Fruit fly (Drosophila melanogaster): ENCODE data around the gene sob.

sob gene

dm6 chr2L:3534227-3534842 is 46.2 kb downstream of the sob start:
- no peak for TF ChIP-seq pan (optimal IDR thresholded peaks at IDR 0.05)
- TF ChIP-seq fru (GFP tag; optimal IDR thresholded peaks at IDR 0.05) = peak; percentile 86
- peak; percentile 55 to 89 for TF ChIP-seq foxo (GFP tag; optimal IDR thresholded peaks at IDR 0.05)
- TF ChIP-seq sage (GFP tag; optimal IDR thresholded peaks at IDR 0.05) = peak; percentile 49
- peak; percentile 67 for TF ChIP-seq Jra (GFP tag; optimal IDR thresholded peaks at IDR 0.05)
- TF ChIP-seq Dfd (GFP tag; optimal IDR thresholded peaks at IDR 0.05) = no peak
- TF ChIP-seq psq (GFP tag; optimal IDR thresholded peaks at IDR 0.05) = peak; percentile 50
- TF ChIP-seq N (GFP tag; optimal IDR thresholded peaks at IDR 0.05) = no peak
- no peak for TF ChIP-seq Myc (optimal IDR thresholded peaks at IDR 0.05)
- peak; percentile 24 for TF ChIP-seq Mio (GFP tag; optimal IDR thresholded peaks at IDR 0.05)
- TF ChIP-seq Rel (GFP tag; optimal IDR thresholded peaks at IDR 0.05) = peak; percentile 10
- peak; percentile 28 for TF ChIP-seq Rel (tag; optimal IDR thresholded peaks at IDR 0.05)
- peak; percentile 76 for TF ChIP-seq woc (GFP tag; optimal IDR thresholded peaks at IDR 0.05)
- peak; percentile 38 for TF ChIP-seq Hr83 (GFP tag; optimal IDR thresholded peaks at IDR 0.05; ENCODE audit: poor library complexity, severe bottlenecking)
- TF ChIP-seq CG32264 (GFP tag; optimal IDR thresholded peaks at IDR 0.05) = peak; percentile 65
- TF ChIP-seq Hr78 (GFP tag; optimal IDR thresholded peaks at IDR 0.05) = no peak
- no peak for TF ChIP-seq usp (GFP tag; optimal IDR thresholded peaks at IDR 0.05)
- TF ChIP-seq h (GFP tag; optimal IDR thresholded peaks at IDR 0.05) = peak; percentile 88
- TF ChIP-seq HLH106 (tag; optimal IDR thresholded peaks at IDR 0.05) = peak; percentile 84
- TF ChIP-seq CrebA (GFP tag; optimal IDR thresholded peaks at IDR 0.05; ENCODE audit: borderline replicate concordance) = no peak
- TF ChIP-seq Abd-B (GFP tag; optimal IDR thresholded peaks at IDR 0.05) = no peak
- TF ChIP-seq OdsH (GFP tag; optimal IDR thresholded peaks at IDR 0.05) = peak; percentile 82
- TF ChIP-seq ey (GFP tag; optimal IDR thresholded peaks at IDR 0.05) = peak; percentile 89
- peak; percentile 80 for TF ChIP-seq rgr (GFP tag; optimal IDR thresholded peaks at IDR 0.05)
- TF ChIP-seq Dif (GFP tag; optimal IDR thresholded peaks at IDR 0.05; ENCODE audit: partially characterized antibody) = peak; percentile 81
- TF ChIP-seq Hnf4 (GFP tag; optimal IDR thresholded peaks at IDR 0.05) = peak; percentile 84
- TF ChIP-seq tai (GFP tag; optimal IDR thresholded peaks at IDR 0.05) = peak; percentile 81
- peak; percentile 86 for TF ChIP-seq br (GFP tag; optimal IDR thresholded peaks at IDR 0.05)
- no peak for TF ChIP-seq sv (GFP tag; optimal IDR thresholded peaks at IDR 0.05)
- peak; percentile 63 for TF ChIP-seq CG9705 (GFP tag; optimal IDR thresholded peaks at IDR 0.05)
- TF ChIP-seq dmrt93B (GFP tag; optimal IDR thresholded peaks at IDR 0.05) = peak; percentile 73
- no peak for TF ChIP-seq jim (GFP tag; optimal IDR thresholded peaks at IDR 0.05)
- TF ChIP-seq lola (GFP tag; optimal IDR thresholded peaks at IDR 0.05) = no peak
- peak; percentile 46 for TF ChIP-seq dsf (GFP tag; optimal IDR thresholded peaks at IDR 0.05; ENCODE audit: borderline replicate concordance)
- peak; percentile 85 for TF ChIP-seq Sp1 (GFP tag; optimal IDR thresholded peaks at IDR 0.05)
- TF ChIP-seq GATAd (GFP tag; optimal IDR thresholded peaks at IDR 0.05) = no peak
- TF ChIP-seq dl (GFP tag; optimal IDR thresholded peaks at IDR 0.05; ENCODE audit: insufficient read depth in 1 of 2, partially characterized antibody in 2 of 2) = peak in 1 of 2 experiments; percentile 67
- TF ChIP-seq Vsx2 (GFP tag; optimal IDR thresholded peaks at IDR 0.05; ENCODE audit: partially characterized antibody) = no peak

dm6 chr2L:3532973-3533525 is 47.5 kb downstream of the sob start:
- TF ChIP-seq rgr (GFP tag; optimal IDR thresholded peaks at IDR 0.05) (no peak), N (GFP tag; optimal IDR thresholded peaks at IDR 0.05) (no peak), Dfd (GFP tag; optimal IDR thresholded peaks at IDR 0.05) (no peak), br (GFP tag; optimal IDR thresholded peaks at IDR 0.05) (no peak), CrebA (GFP tag; optimal IDR thresholded peaks at IDR 0.05; ENCODE audit: borderline replicate concordance) (no peak), psq (GFP tag; optimal IDR thresholded peaks at IDR 0.05) (peak; percentile 17), brk (GFP tag; optimal IDR thresholded peaks at IDR 0.05) (no peak), HLH106 (tag; optimal IDR thresholded peaks at IDR 0.05) (peak; percentile 20), Sp1 (GFP tag; optimal IDR thresholded peaks at IDR 0.05) (no peak), Hr78 (GFP tag; optimal IDR thresholded peaks at IDR 0.05) (no peak), Abd-B (GFP tag; optimal IDR thresholded peaks at IDR 0.05) (no peak), Hr83 (GFP tag; optimal IDR thresholded peaks at IDR 0.05; ENCODE audit: poor library complexity, severe bottlenecking) (no peak), pan (optimal IDR thresholded peaks at IDR 0.05) (no peak), fru (GFP tag; optimal IDR thresholded peaks at IDR 0.05) (peak; percentile 2), jim (GFP tag; optimal IDR thresholded peaks at IDR 0.05) (no peak), tai (GFP tag; optimal IDR thresholded peaks at IDR 0.05) (no peak), h (GFP tag; optimal IDR thresholded peaks at IDR 0.05) (peak; percentile 19), Myc (optimal IDR thresholded peaks at IDR 0.05) (no peak), sage (GFP tag; optimal IDR thresholded peaks at IDR 0.05) (no peak), dsf (GFP tag; optimal IDR thresholded peaks at IDR 0.05; ENCODE audit: borderline replicate concordance) (no peak), dl (GFP tag; optimal IDR thresholded peaks at IDR 0.05; ENCODE audit: insufficient read depth in 1 of 2, partially characterized antibody in 2 of 2) (no peak), lola (GFP tag; optimal IDR thresholded peaks at IDR 0.05) (no peak), Vsx2 (GFP tag; optimal IDR thresholded peaks at IDR 0.05; ENCODE audit: partially characterized antibody) (no peak), foxo (GFP tag; optimal IDR thresholded peaks at IDR 0.05) (peak in 1 of 2 experiments; percentile 40), CG32264 (GFP tag; optimal IDR thresholded peaks at IDR 0.05) (no peak), Rel (GFP tag; optimal IDR thresholded peaks at IDR 0.05) (no peak), Rel (tag; optimal IDR thresholded peaks at IDR 0.05) (no peak), GATAd (GFP tag; optimal IDR thresholded peaks at IDR 0.05) (no peak), sv (GFP tag; optimal IDR thresholded peaks at IDR 0.05) (no peak), Jra (GFP tag; optimal IDR thresholded peaks at IDR 0.05) (no peak), ey (GFP tag; optimal IDR thresholded peaks at IDR 0.05) (peak; percentile 5), Hnf4 (GFP tag; optimal IDR thresholded peaks at IDR 0.05) (no peak), OdsH (GFP tag; optimal IDR thresholded peaks at IDR 0.05) (no peak), dmrt93B (GFP tag; optimal IDR thresholded peaks at IDR 0.05) (no peak), Dif (GFP tag; optimal IDR thresholded peaks at IDR 0.05; ENCODE audit: partially characterized antibody) (no peak), woc (GFP tag; optimal IDR thresholded peaks at IDR 0.05) (no peak), usp (GFP tag; optimal IDR thresholded peaks at IDR 0.05) (no peak), CG9705 (GFP tag; optimal IDR thresholded peaks at IDR 0.05) (no peak), Mio (GFP tag; optimal IDR thresholded peaks at IDR 0.05) (no peak)

All from whole organism, wandering third instar larva.